Fruit fly (Drosophila melanogaster) whole organism, embryonic: ENCODE data around the gene Or65a.
A peak's percentile ranks its signal among the peaks of the same experiment; 100 is the strongest.

Source experiments
- ATbp ChIP-seq: fragments of 200-800 bp; sonication (Bioruptor generic); optimal IDR thresholded peaks from 2 replicates; lab custom pipeline; 2017; ENCODE audit warnings: missing biosample characterization, mild to moderate bottlenecking, missing genetic modification characterization, missing genetic modification reagents
- CG1024 ChIP-seq: fragments of 200-800 bp; sonication (Bioruptor generic); IDR thresholded peaks from 2 replicates; pipeline ENCODE4 v1.3.6; 2022; ENCODE audit warnings: missing biosample characterization, missing genetic modification characterization
- CG10366 ChIP-seq: fragments of 200-800 bp; sonication (Bioruptor generic); IDR thresholded peaks from 2 replicates; pipeline ENCODE4 v1.3.6; 2022; ENCODE audit warnings: missing biosample characterization, missing genetic modification characterization
- CG10979 ChIP-seq: fragments of 200-800 bp; sonication (Bioruptor generic); optimal IDR thresholded peaks from 2 replicates; lab custom pipeline; 2018; ENCODE audit warnings: missing biosample characterization, mild to moderate bottlenecking, missing genetic modification characterization, moderate library complexity
- CG12071 ChIP-seq: fragments of 200-800 bp; sonication (Bioruptor generic); optimal IDR thresholded peaks from 3 replicates; lab custom pipeline; 2018; ENCODE audit warnings: missing biosample characterization, mild to moderate bottlenecking, missing genetic modification characterization
- CG12155 ChIP-seq: fragments of 200-800 bp; sonication (Bioruptor generic); optimal IDR thresholded peaks from 3 replicates; lab custom pipeline; 2016; ENCODE audit warnings: missing biosample characterization, missing genetic modification characterization
- CG12659 ChIP-seq: fragments of 200-800 bp; sonication (Bioruptor generic); optimal IDR thresholded peaks from 3 replicates; lab custom pipeline; 2017; ENCODE audit warnings: mild to moderate bottlenecking, missing biosample characterization, missing genetic modification reagents, missing genetic modification characterization
- CG15011 ChIP-seq: fragments of 200-800 bp; sonication (Bioruptor generic); optimal IDR thresholded peaks from 3 replicates; lab custom pipeline; 2018; ENCODE audit warnings: missing biosample characterization, mild to moderate bottlenecking, missing genetic modification characterization
- CG1603 ChIP-seq: fragments of 200-800 bp; sonication (Bioruptor generic); optimal IDR thresholded peaks from 2 replicates; lab custom pipeline; 2019; ENCODE audit warnings: missing biosample characterization, mild to moderate bottlenecking, missing genetic modification characterization, moderate library complexity
- CG17829 ChIP-seq: fragments of 200-800 bp; optimal IDR thresholded peaks from 2 replicates; lab custom pipeline; 2019; ENCODE audit warnings: missing biosample characterization, mild to moderate bottlenecking, missing genetic modification characterization, moderate library complexity
- CG18262 ChIP-seq: fragments of 200-800 bp; optimal IDR thresholded peaks from 3 replicates; lab custom pipeline; 2019; ENCODE audit warnings: missing biosample characterization, mild to moderate bottlenecking, missing genetic modification characterization, moderate library complexity
- CG1832 ChIP-seq: fragments of 200-800 bp; sonication (Bioruptor generic); optimal IDR thresholded peaks from 2 replicates; lab custom pipeline; 2017; ENCODE audit warnings: missing biosample characterization, mild to moderate bottlenecking, missing genetic modification characterization, inconsistent platforms
- CG18619 ChIP-seq: fragments of 200-800 bp; sonication (Bioruptor generic); optimal IDR thresholded peaks from 3 replicates; lab custom pipeline; 2017; ENCODE audit warnings: missing biosample characterization, mild to moderate bottlenecking, missing genetic modification characterization
- CG3838 ChIP-seq: fragments of 200-800 bp; sonication (Bioruptor generic); optimal IDR thresholded peaks from 3 replicates; lab custom pipeline; 2016; ENCODE audit warnings: missing biosample characterization, missing genetic modification characterization
- CG4707 ChIP-seq: fragments of 200-800 bp; sonication (Bioruptor generic); optimal IDR thresholded peaks from 2 replicates; lab custom pipeline; 2018; ENCODE audit warnings: missing biosample characterization, mild to moderate bottlenecking, missing genetic modification characterization, moderate library complexity
- CG8924 ChIP-seq: fragments of 200-800 bp; optimal IDR thresholded peaks from 3 replicates; lab custom pipeline; 2019; ENCODE audit warnings: missing biosample characterization, mild to moderate bottlenecking, missing genetic modification characterization, moderate library complexity
- CHES-1-like ChIP-seq: fragments of 200-800 bp; sonication (Bioruptor generic); optimal IDR thresholded peaks from 2 replicates; lab custom pipeline; 2016; ENCODE audit warnings: missing biosample characterization, missing genetic modification characterization
- CkIIα-i1 ChIP-seq: fragments of 200-800 bp; sonication (Bioruptor generic); IDR thresholded peaks from 2 replicates; pipeline ENCODE4 v1.3.6; 2022; ENCODE audit warnings: missing biosample characterization, missing genetic modification characterization
- Poxn ChIP-seq: fragments of 200-800 bp; sonication (Bioruptor generic); IDR thresholded peaks from 2 replicates; pipeline ENCODE4 v1.3.6; 2022; ENCODE audit warnings: missing biosample characterization, missing genetic modification characterization
- Ravus ChIP-seq: fragments of 200-800 bp; sonication (Bioruptor generic); IDR thresholded peaks from 2 replicates; pipeline ENCODE4 v1.3.6; 2022; ENCODE audit warnings: missing biosample characterization, missing genetic modification characterization
- Sry-β ChIP-seq: fragments of 200-800 bp; sonication (Bioruptor generic); optimal IDR thresholded peaks from 2 replicates; lab custom pipeline; 2018; ENCODE audit warnings: missing biosample characterization, mild to moderate bottlenecking, missing genetic modification characterization, moderate library complexity
- Sry-δ ChIP-seq: fragments of 200-800 bp; sonication (Bioruptor generic); optimal IDR thresholded peaks from 2 replicates; lab custom pipeline; 2016; ENCODE audit warnings: missing biosample characterization, missing genetic modification characterization
- Usf ChIP-seq: fragments of 200-800 bp; sonication (Bioruptor generic); optimal IDR thresholded peaks from 2 replicates; lab custom pipeline; 2017; ENCODE audit warnings: missing genotype, missing biosample characterization, missing genetic modification characterization
- Xrp1 ChIP-seq: fragments of 200-800 bp; sonication (Bioruptor generic); IDR thresholded peaks from 2 replicates; pipeline ENCODE4 v1.3.6; 2022; ENCODE audit warnings: missing biosample characterization, missing genetic modification characterization
- ab ChIP-seq: fragments of 200-800 bp; sonication (Bioruptor generic); optimal IDR thresholded peaks from 2 replicates; lab custom pipeline; 2016; ENCODE audit warnings: missing biosample characterization, missing genetic modification characterization
- abd-A ChIP-seq: fragments of 200-800 bp; sonication (Bioruptor generic); optimal IDR thresholded peaks from 3 replicates; lab custom pipeline; 2019; ENCODE audit warnings: missing biosample characterization, mild to moderate bottlenecking, missing genetic modification characterization, moderate library complexity
- bsh ChIP-seq, 2 experiments: fragments of 200-800 bp; sonication (Bioruptor generic); optimal IDR thresholded peaks; 2 replicates each; lab custom pipeline; 2017 to 2018; ENCODE audit warnings: mild to moderate bottlenecking in 2 of 2, missing biosample characterization in 2 of 2, missing genetic modification characterization in 2 of 2, moderate library complexity in 1 of 2
- croc ChIP-seq: fragments of 200-800 bp; sonication (Bioruptor generic); conservative IDR thresholded peaks from 3 replicates; pipeline ENCODE4 v1.3.6; 2022; ENCODE audit warnings: missing biosample characterization, missing genetic modification characterization
- dan ChIP-seq: fragments of 200-800 bp; sonication (Bioruptor generic); IDR thresholded peaks from 2 replicates; pipeline ENCODE4 v1.3.6; 2022; ENCODE audit warnings: missing biosample characterization, missing genetic modification characterization
- dmrt11E ChIP-seq: fragments of 200-800 bp; sonication (Bioruptor generic); optimal IDR thresholded peaks from 3 replicates; lab custom pipeline; 2018; ENCODE audit warnings: missing biosample characterization, mild to moderate bottlenecking, missing genetic modification characterization, moderate library complexity
- gfzf ChIP-seq: fragments of 200-800 bp; sonication (Bioruptor generic); optimal IDR thresholded peaks from 2 replicates; lab custom pipeline; 2016; ENCODE audit warnings: missing biosample characterization, mild to moderate bottlenecking, missing genetic modification characterization, moderate library complexity
- hkb ChIP-seq, 2 experiments: fragments of 200-800 bp in 1 of 2; fragments of >200 bp in 1 of 2; sonication (Bioruptor generic) in 1 of 2; IDR thresholded peaks in 1 of 2; optimal IDR thresholded peaks in 1 of 2; 2 replicates each; pipeline versions ENCODE4 v1.3.6 to Lab custom; 2017 to 2022; ENCODE audit warnings: missing biosample characterization in 1 of 2, missing genetic modification characterization in 1 of 2
- kni ChIP-seq: fragments of 200-800 bp; sonication (Bioruptor generic); optimal IDR thresholded peaks from 3 replicates; lab custom pipeline; 2017; ENCODE audit warnings: mild to moderate bottlenecking, missing biosample characterization, missing genetic modification reagents, missing genetic modification characterization
- nerfin-1 ChIP-seq: fragments of 200-800 bp; sonication (Bioruptor generic); optimal IDR thresholded peaks from 3 replicates; lab custom pipeline; 2019; ENCODE audit warnings: missing biosample characterization, mild to moderate bottlenecking, missing genetic modification characterization, moderate library complexity
- nom ChIP-seq: fragments of 200-800 bp; sonication (Bioruptor generic); optimal IDR thresholded peaks from 2 replicates; lab custom pipeline; 2017; ENCODE audit warnings: missing biosample characterization, missing genetic modification characterization, mild to moderate bottlenecking, moderate library complexity, missing genetic modification reagents
- otp ChIP-seq: fragments of 200-800 bp; sonication (Bioruptor generic); IDR thresholded peaks from 3 replicates; pipeline ENCODE4, ENCODE4 v1.3.6; 2022; ENCODE audit warnings: missing biosample characterization, missing genetic modification characterization
- peb ChIP-seq: fragments of 200-800 bp; sonication (Bioruptor generic); IDR thresholded peaks from 2 replicates; pipeline ENCODE4 v1.3.6; 2022; ENCODE audit warnings: missing biosample characterization, missing genetic modification characterization
- prd ChIP-seq, 3 experiments: fragments of >200 bp in 2 of 3; fragments of 200-800 bp in 1 of 3; sonication (Bioruptor generic) in 1 of 3; optimal IDR thresholded peaks in 2 of 3; IDR thresholded peaks in 1 of 3; 2 replicates in 2 of 3; 3 replicates in 1 of 3; pipeline versions ENCODE4 v1.3.6 to Lab custom; 2017 to 2022; ENCODE audit warnings: missing biosample characterization in 1 of 3, missing genetic modification characterization in 1 of 3
- psq ChIP-seq: fragments of 200-800 bp; sonication (Bioruptor generic); optimal IDR thresholded peaks from 2 replicates; lab custom pipeline; 2017; ENCODE audit warnings: missing biosample characterization, missing genetic modification characterization
- pum ChIP-seq: fragments of 200-800 bp; sonication (Bioruptor generic); optimal IDR thresholded peaks from 2 replicates; lab custom pipeline; 2016; ENCODE audit warnings: missing biosample characterization, missing genetic modification characterization
- sens ChIP-seq: fragments of 200-800 bp; sonication (Bioruptor generic); peaks from one replicate; lab custom pipeline; 2016; ENCODE audit warnings: missing biosample characterization, missing genetic modification characterization
- sna ChIP-seq: fragments of 200-800 bp; sonication (Bioruptor generic); IDR thresholded peaks from 2 replicates; pipeline ENCODE4 v1.3.6; 2022; ENCODE audit warnings: missing biosample characterization, missing genetic modification characterization; ENCODE audit not compliant: partially characterized antibody
- tio ChIP-seq: fragments of 200-800 bp; sonication (Bioruptor generic); optimal IDR thresholded peaks from 2 replicates; lab custom pipeline; 2017; ENCODE audit warnings: missing biosample characterization, missing genetic modification characterization, inconsistent platforms
- tna ChIP-seq: fragments of 200-800 bp; sonication (Bioruptor generic); IDR thresholded peaks from 2 replicates; pipeline ENCODE4 v1.3.6; 2022; ENCODE audit warnings: missing biosample characterization, missing genetic modification characterization; ENCODE audit not compliant: partially characterized antibody
- ttk ChIP-seq: fragments of 200-800 bp; sonication (Bioruptor generic); IDR thresholded peaks from 2 replicates; pipeline ENCODE4 v2.1.2; 2022; ENCODE audit warnings: missing biosample characterization, missing genetic modification characterization

The Or65a gene

DNA sequence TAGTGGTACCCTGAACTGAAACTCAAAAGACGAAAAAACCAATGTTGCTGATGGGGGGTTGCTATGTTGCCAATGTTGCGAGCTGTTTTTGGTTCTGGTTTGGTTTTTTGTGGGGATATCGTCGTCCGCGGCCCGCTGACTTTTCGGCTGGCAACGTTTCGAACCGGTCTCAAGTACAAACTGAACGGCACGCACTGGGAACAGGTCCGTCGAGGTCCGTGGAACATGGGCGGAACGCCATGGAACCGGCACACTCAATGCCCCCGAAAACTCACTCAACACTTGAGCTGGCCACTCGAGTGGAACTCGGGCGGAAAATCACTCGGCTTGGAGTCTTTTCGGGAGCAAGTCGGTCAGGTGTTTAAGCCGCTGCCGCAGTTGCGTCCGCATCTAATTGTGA is 31.8 kb downstream of the Or65a start, which contains the start of gene CG13300 (continued):
- TF ChIP-seq pum (GFP tag; lab: Kevin White, UChicago), result no peak
- no peak for TF ChIP-seq Usf
- TF ChIP-seq kni (GFP tag; lab: Kevin White, UChicago), result peak; percentile 43
- no peak for TF ChIP-seq ttk (GFP tag; lab: Robert Waterston, UW)
- peak; percentile 23 for TF ChIP-seq CG4707 (GFP tag; lab: Kevin White, UChicago)
- peak; percentile 59 for TF ChIP-seq abd-A (tag; lab: Kevin White, UChicago)
- peak; percentile 80 for TF ChIP-seq nom (GFP tag; lab: Kevin White, UChicago)
- TF ChIP-seq CG10979 (tag; lab: Kevin White, UChicago), result peak; percentile 19
- peak; percentile 58; the same call in 1 of the 2 replicates for TF ChIP-seq tna (GFP tag; lab: Robert Waterston, UW)
- TF ChIP-seq CG8924 (tag; lab: Kevin White, UChicago), result peak; percentile 10
- no peak for TF ChIP-seq CG15011 (GFP tag; lab: Kevin White, UChicago)
- TF ChIP-seq hkb (optimal IDR thresholded peaks at IDR 0.05; lab: Kevin White, UChicago), result no peak
- peak; percentile 42; the same call in 1 of the 2 replicates for TF ChIP-seq hkb (GFP tag; IDR thresholded peaks at IDR 0.05; lab: Robert Waterston, UW)
- TF ChIP-seq, all 482 proteins: peak for 84

dm6 chr3L:6355032-6355431 is 34.6 kb downstream of the Or65a start:
- TF ChIP-seq bsh (GFP tag; optimal IDR thresholded peaks at IDR 0.05; lab: Kevin White, UChicago) (peak in 1 of 2 experiments; percentile 67), abd-A (tag; lab: Kevin White, UChicago) (no peak)

DNA sequence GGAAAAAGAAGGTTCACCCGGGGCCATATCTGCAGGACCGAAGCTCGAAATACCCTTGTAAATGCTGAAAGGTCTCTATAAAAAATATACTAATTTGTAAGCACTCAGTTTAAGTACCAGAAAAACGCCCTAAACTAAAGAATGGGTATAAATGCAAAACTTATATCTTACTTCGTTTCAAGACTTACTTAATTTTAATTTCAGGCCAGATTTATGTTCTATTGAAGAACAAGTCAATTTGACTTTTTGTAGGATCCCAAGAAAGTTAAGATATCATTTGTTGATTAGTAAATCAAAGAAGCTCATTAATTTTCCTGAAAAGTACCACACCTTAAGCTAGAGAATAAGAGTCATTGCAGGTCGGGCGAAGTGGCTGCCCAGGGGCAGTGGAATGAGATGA is 36.7 kb downstream of the Or65a start:
- TF ChIP-seq gfzf (GFP tag; lab: Kevin White, UChicago) (no peak), peb (no peak), CG1024 (no peak), CG18619 (GFP tag; lab: Kevin White, UChicago) (no peak), CG3838 (GFP tag; lab: Kevin White, UChicago) (no peak), CG12155 (GFP tag; lab: Kevin White, UChicago) (no peak), sna (GFP tag; lab: Robert Waterston, UW) (no peak), psq (no peak), tna (GFP tag; lab: Robert Waterston, UW) (no peak), CG12071 (GFP tag; lab: Kevin White, UChicago) (no peak), dmrt11E (no peak)

DNA sequence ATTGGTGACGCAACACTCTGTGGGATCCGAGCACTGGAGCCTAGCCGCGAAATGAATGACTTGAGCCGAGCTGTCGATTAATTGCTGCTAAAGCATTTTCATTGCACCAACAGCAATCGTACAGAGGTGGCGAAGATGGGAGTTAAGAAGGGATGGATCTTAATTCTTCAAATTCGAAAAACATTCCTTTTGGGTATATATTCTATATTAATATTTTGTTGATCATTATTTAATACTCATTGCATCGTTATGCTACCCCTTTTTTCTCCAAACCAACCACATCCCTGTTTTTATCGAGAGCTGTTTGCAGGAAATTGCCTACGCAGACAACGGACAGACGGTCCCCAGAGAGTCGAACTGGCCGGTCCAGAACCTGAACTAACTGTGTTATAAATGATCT is 38.1 kb downstream of the Or65a start:
- TF ChIP-seq CG17829 (tag; lab: Kevin White, UChicago), result peak; percentile 12
- TF ChIP-seq sens (GFP tag; lab: Kevin White, UChicago), result peak; percentile 33
- no peak for TF ChIP-seq croc
- peak; percentile 6 for TF ChIP-seq CG18262 (tag; lab: Kevin White, UChicago)
- TF ChIP-seq CG1832 (GFP tag; lab: Kevin White, UChicago), result no peak
- no peak for TF ChIP-seq dan (GFP tag; lab: Robert Waterston, UW)
- TF ChIP-seq nerfin-1 (tag; lab: Kevin White, UChicago), result no peak
- no peak for TF ChIP-seq prd (optimal IDR thresholded peaks at IDR 0.05; lab: Kevin White, UChicago)
- 0 out of 3 replicates have a peak, but pooled peaks have one; percentile 4 for TF ChIP-seq prd (GFP tag; IDR thresholded peaks at IDR 0.05; lab: Robert Waterston, UW)
- no peak for TF ChIP-seq tio (GFP tag; lab: Kevin White, UChicago)
- no peak for TF ChIP-seq ATbp (GFP tag; lab: Kevin White, UChicago)
- no peak for TF ChIP-seq Poxn (GFP tag; lab: Robert Waterston, UW)
- TF ChIP-seq CkIIα-i1 (GFP tag; lab: Robert Waterston, UW), result no peak
- TF ChIP-seq CG12659 (GFP tag; lab: Kevin White, UChicago), result no peak
- no peak for TF ChIP-seq ab (GFP tag; lab: Kevin White, UChicago)
- peak; percentile 39; the same call in 1 of the 2 replicates for TF ChIP-seq Xrp1
- TF ChIP-seq Sry-β (GFP tag; lab: Kevin White, UChicago), result no peak
- TF ChIP-seq CG10366 (GFP tag; lab: Robert Waterston, UW), result no peak
- TF ChIP-seq Ravus (GFP tag; lab: Robert Waterston, UW), result no peak
- peak; percentile 40 for TF ChIP-seq CG1603
- no peak for TF ChIP-seq CHES-1-like (GFP tag; lab: Kevin White, UChicago)
- TF ChIP-seq otp, result no peak
- TF ChIP-seq Sry-δ, result no peak
